Worm (Caenorhabditis elegans) whole organism, late embryonic: ENCODE measurements around the gene W05H5.1.

ENCODE experiments used
- F13H6.1 ChIP-seq: sonication (generic microtip); optimal IDR thresholded peaks from 2 replicates; lab custom pipeline; 2016; ENCODE audit warnings: missing genetic modification characterization, missing compliant biosample characterization
- dmd-4 ChIP-seq: sonication (generic microtip); optimal IDR thresholded peaks from 2 replicates; lab custom pipeline; 2016; ENCODE audit warnings: borderline replicate concordance, missing genetic modification characterization, missing compliant biosample characterization
- nhr-11 ChIP-seq: fragments of 150-350 bp; optimal IDR thresholded peaks from 2 replicates; lab custom pipeline; 2014; ENCODE audit warnings: missing biosample characterization, missing genetic modification characterization
- pha-4 ChIP-seq: fragments of 150-350 bp; optimal IDR thresholded peaks from 2 replicates; lab custom pipeline; 2018; ENCODE audit warnings: missing biosample characterization, missing genetic modification reagents, missing genetic modification characterization
- pqm-1 ChIP-seq: sonication (generic microtip); optimal IDR thresholded peaks from 2 replicates; lab custom pipeline; 2016; ENCODE audit warnings: missing genetic modification characterization, missing compliant biosample characterization

DNA sequence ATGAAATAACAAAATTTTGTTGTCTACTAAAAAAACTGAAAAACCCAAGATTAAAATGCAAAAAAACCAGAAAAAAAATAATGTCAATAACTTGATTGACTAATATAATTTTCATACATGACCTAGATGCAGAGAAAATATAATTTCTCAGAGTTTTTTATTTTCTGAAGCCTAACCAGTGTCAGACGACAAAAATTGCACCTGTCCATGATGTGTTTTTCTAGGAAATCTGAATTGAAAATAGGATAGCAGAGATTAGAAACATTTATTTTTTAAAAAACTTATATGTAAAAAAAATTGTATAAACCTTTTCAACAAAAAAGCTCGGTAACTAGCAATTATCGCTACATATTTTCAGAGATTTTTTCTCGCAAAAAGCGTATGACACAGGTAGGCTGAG is 26.6 kb downstream of the W05H5.1 start:
- TF ChIP-seq dmd-4 (tag; lab: Kevin White, UChicago) = no peak
- no peak for TF ChIP-seq pqm-1 (tag; lab: Kevin White, UChicago)
- TF ChIP-seq nhr-11 = no peak
- no peak for TF ChIP-seq pha-4 (tag; lab: Kevin White, UChicago)
- no peak for TF ChIP-seq F13H6.1
